Worm (Caenorhabditis elegans) whole organism, L1 larva: ENCODE data around the gene chdh-1.

Source experiments
- aha-1 ChIP-seq: fragments of 150-350 bp; optimal IDR thresholded peaks from 2 replicates; lab custom pipeline; 2014; ENCODE audit warnings: missing biosample characterization, missing genetic modification characterization
- isw-1 ChIP-seq: fragments of 200-800 bp; sonication (Bioruptor generic); IDR thresholded peaks from 2 replicates; pipeline ENCODE4 v1.3.6; 2022; ENCODE audit warnings: missing genetic modification characterization, missing compliant biosample characterization
- tbx-2 ChIP-seq: sonication (generic microtip); optimal IDR thresholded peaks from 2 replicates; lab custom pipeline; 2016; ENCODE audit warnings: missing genetic modification characterization, missing compliant biosample characterization

- TF ChIP-seq aha-1 (tag; lab: Kevin White, UChicago), result no peak
- no peak for TF ChIP-seq tbx-2 (tag; lab: Kevin White, UChicago)
- TF ChIP-seq isw-1 (GFP tag; lab: Robert Waterston, UW), result no peak
These were observed 33.1 kb upstream of the chdh-1 start for ce11 chrII:8731736-8732229.
